Fruit fly (Drosophila melanogaster): ENCODE results near the gene Ziz.

The Ziz gene

dm6 chr2L:7522737-7523136 lies 26.6 kb upstream of the Ziz start (continued):
- no peak for TF ChIP-seq CG11398 (GFP tag; optimal IDR thresholded peaks at IDR 0.05)
- no peak for TF ChIP-seq CG17568 (GFP tag; optimal IDR thresholded peaks at IDR 0.05)
- TF ChIP-seq sna (GFP tag; IDR thresholded peaks at IDR 0.05; ENCODE audit: partially characterized antibody): no peak
- TF ChIP-seq D (optimal IDR thresholded peaks at IDR 0.05): no peak
- TF ChIP-seq D (GFP tag; optimal IDR thresholded peaks at IDR 0.05): no peak
- no peak for TF ChIP-seq kah (GFP tag; optimal IDR thresholded peaks at IDR 0.05)
- TF ChIP-seq CG10366 (GFP tag; IDR thresholded peaks at IDR 0.05): no peak
- peak; percentile 17 for TF ChIP-seq CG30403 (GFP tag; optimal IDR thresholded peaks at IDR 0.05)
- TF ChIP-seq H15 (GFP tag; IDR thresholded peaks at IDR 0.05): no peak
- peak; percentile 26 for TF ChIP-seq Oli (tag; optimal IDR thresholded peaks at IDR 0.05)
- no peak for TF ChIP-seq Gsc (GFP tag; IDR thresholded peaks at IDR 0.05)
- TF ChIP-seq CG15696 (tag; optimal IDR thresholded peaks at IDR 0.05): no peak
- TF ChIP-seq Blimp-1 (GFP tag; optimal IDR thresholded peaks at IDR 0.05): peak; percentile 1
- TF ChIP-seq Awh (GFP tag; IDR thresholded peaks at IDR 0.05): no peak
- TF ChIP-seq zen (tag; optimal IDR thresholded peaks at IDR 0.05): no peak
- TF ChIP-seq stc (GFP tag; IDR thresholded peaks at IDR 0.05): 0 out of 2 replicates have a peak, but pooled peaks have one; percentile 12
- TF ChIP-seq gem (tag; optimal IDR thresholded peaks at IDR 0.05): peak; percentile 25
- TF ChIP-seq Med (GFP tag): peak; percentile 77
- peak; percentile 57 for TF ChIP-seq Drgx (GFP tag; IDR thresholded peaks at IDR 0.05)
- TF ChIP-seq prd (optimal IDR thresholded peaks at IDR 0.05): no peak
- TF ChIP-seq prd (GFP tag; IDR thresholded peaks at IDR 0.05): no peak
- no peak for TF ChIP-seq CG7839 (tag; optimal IDR thresholded peaks at IDR 0.05)
- TF ChIP-seq NFAT (GFP tag; IDR thresholded peaks at IDR 0.05): no peak
- no peak for TF ChIP-seq lbe (GFP tag; optimal IDR thresholded peaks at IDR 0.05)

- TF ChIP-seq CG6254 (GFP tag; optimal IDR thresholded peaks at IDR 0.05): no peak
- peak; percentile 25 for TF ChIP-seq gem (tag; optimal IDR thresholded peaks at IDR 0.05)
- peak; percentile 62 for TF ChIP-seq sens (GFP tag)
- no peak for TF ChIP-seq CG12299 (tag; optimal IDR thresholded peaks at IDR 0.05)
- TF ChIP-seq CG11723 (GFP tag; optimal IDR thresholded peaks at IDR 0.05): no peak
- TF ChIP-seq chinmo (GFP tag; IDR thresholded peaks at IDR 0.05; ENCODE audit: partially characterized antibody): 0 out of 4 replicates have a peak, but pooled peaks have one; percentile 10
- TF ChIP-seq CG6654 (GFP tag; optimal IDR thresholded peaks at IDR 0.05): peak; percentile 88
- peak; percentile 32 for TF ChIP-seq CG15269 (tag; optimal IDR thresholded peaks at IDR 0.05)
- TF ChIP-seq sug (tag; optimal IDR thresholded peaks at IDR 0.05): peak; percentile 6
- peak in 1 of 2 experiments; percentile 92 for TF ChIP-seq Pdp1 (GFP tag; optimal IDR thresholded peaks at IDR 0.05)
- peak; percentile 13 for TF ChIP-seq CG2678 (tag; optimal IDR thresholded peaks at IDR 0.05)
- no peak for TF ChIP-seq CG4707 (GFP tag; optimal IDR thresholded peaks at IDR 0.05)
Measured at dm6 chr2L:7521627-7522026, 25.5 kb upstream of the Ziz start.

dm6 chr2L:7520575-7520974 lies 24.5 kb upstream of the Ziz start:
- TF ChIP-seq Drgx (GFP tag; IDR thresholded peaks at IDR 0.05) (peak; percentile 55), ara (GFP tag; IDR thresholded peaks at IDR 0.05) (0 out of 2 replicates have a peak, but pooled peaks have one; percentile 18), HLHmδ (GFP tag; optimal IDR thresholded peaks at IDR 0.05) (no peak)

Measured in whole organism, embryonic.